Worm (Caenorhabditis elegans): ENCODE data around the gene arrd-24.

ce11 chrX:14029872-14030271 lies 49.6 kb upstream of the arrd-24 start:
- TF ChIP-seq ama-1 (optimal IDR thresholded peaks at IDR 0.05) (no peak), F13C5.2 (tag; optimal IDR thresholded peaks at IDR 0.05) (no peak), flt-1 (GFP tag; IDR thresholded peaks at IDR 0.05) (no peak), hmbx-1 (tag; optimal IDR thresholded peaks at IDR 0.05) (no peak), ceh-36 (tag; optimal IDR thresholded peaks at IDR 0.05) (no peak), aly-1 (tag; optimal IDR thresholded peaks at IDR 0.05) (no peak), scrt-1 (GFP tag; IDR thresholded peaks at IDR 0.05) (no peak), pes-1 (GFP tag; IDR thresholded peaks at IDR 0.05) (no peak), tbx-37 (GFP tag; conservative IDR thresholded peaks at IDR 0.05) (no peak), tra-4 (tag; optimal IDR thresholded peaks at IDR 0.05) (no peak), tbx-11 (GFP tag; IDR thresholded peaks at IDR 0.05) (no peak)
